Worm (Caenorhabditis elegans): Measurements from ENCODE around the gene F54C9.14.

DNA sequence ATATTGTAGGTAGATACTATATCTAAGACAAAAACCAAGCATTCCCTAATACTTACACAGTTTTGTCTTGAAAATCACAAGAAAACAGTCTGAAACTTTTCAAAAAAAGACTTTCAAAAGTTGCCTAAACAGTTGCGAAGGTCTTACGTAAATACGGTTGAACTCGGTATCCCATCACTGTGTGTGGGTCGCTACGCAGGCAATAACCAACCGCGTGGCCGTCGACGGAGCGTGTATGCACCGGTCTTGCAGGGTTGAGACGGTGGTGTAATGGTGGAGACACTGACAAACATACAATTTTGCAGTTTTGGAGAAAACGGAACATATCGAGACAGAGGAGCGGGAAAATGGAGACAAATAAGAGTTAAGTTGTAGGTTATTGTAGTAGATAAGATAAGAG, 875 bp upstream of the F54C9.14 start, which contains the start of gene iff-2:
- peak; percentile 97 for TF ChIP-seq fos-1 (tag; optimal IDR thresholded peaks at IDR 0.05)
- TF ChIP-seq egl-27 (tag; optimal IDR thresholded peaks at IDR 0.05), result peak; percentile 90 to 96
- TF ChIP-seq unc-130 (tag; optimal IDR thresholded peaks at IDR 0.05), result peak; percentile 99
- TF ChIP-seq hlh-4 (tag; optimal IDR thresholded peaks at IDR 0.05), result no peak
- TF ChIP-seq lir-3 (tag; optimal IDR thresholded peaks at IDR 0.05; ENCODE audit: poor library complexity), result peak; percentile 95
- TF ChIP-seq ets-5 (GFP tag; IDR thresholded peaks at IDR 0.05), result 0 out of 2 replicates have a peak, but pooled peaks have one; percentile 14
